Fruit fly (Drosophila melanogaster) whole organism, pupa: Measurements from ENCODE around the gene CG32811.
A peak's percentile ranks its signal among the peaks of the same experiment; 100 is the strongest.

ENCODE experiments used
- CG10348 ChIP-seq: fragments of 200-800 bp; sonication (Bioruptor generic); IDR thresholded peaks from 2 replicates; pipeline ENCODE4 v1.3.6; 2022; ENCODE audit warnings: missing biosample characterization, missing genetic modification characterization
- CG12605 ChIP-seq: fragments of 200-800 bp; sonication (Bioruptor generic); IDR thresholded peaks from 2 replicates; pipeline ENCODE4 v1.3.6; 2022; ENCODE audit warnings: missing biosample characterization, missing genetic modification characterization
- CG13204 ChIP-seq: fragments of 200-800 bp; sonication (Bioruptor generic); optimal IDR thresholded peaks from 2 replicates; lab custom pipeline; 2018; ENCODE audit warnings: missing biosample characterization, mild to moderate bottlenecking, missing genetic modification characterization, moderate library complexity
- CG14655 ChIP-seq: fragments of 200-800 bp; sonication (Bioruptor generic); optimal IDR thresholded peaks from 3 replicates; lab custom pipeline; 2017; ENCODE audit warnings: mild to moderate bottlenecking, missing biosample characterization, missing genetic modification reagents, missing genetic modification characterization
- CG15710 ChIP-seq: fragments of 200-800 bp; sonication (Bioruptor generic); optimal IDR thresholded peaks from 2 replicates; lab custom pipeline; 2018; ENCODE audit warnings: missing biosample characterization, mild to moderate bottlenecking, missing genetic modification characterization, moderate library complexity
- CG17806 ChIP-seq: fragments of 200-800 bp; sonication (Bioruptor generic); optimal IDR thresholded peaks from 2 replicates; lab custom pipeline; 2018; ENCODE audit warnings: missing biosample characterization, mild to moderate bottlenecking, missing genetic modification characterization, moderate library complexity
- CG32121 ChIP-seq: fragments of 200-800 bp; sonication (Bioruptor generic); IDR thresholded peaks from 2 replicates; pipeline ENCODE4 v1.3.6; 2022; ENCODE audit warnings: missing biosample characterization, missing genetic modification characterization
- CG34367 ChIP-seq: fragments of 200-800 bp; sonication (Bioruptor generic); optimal IDR thresholded peaks from 2 replicates; lab custom pipeline; 2018; ENCODE audit warnings: missing biosample characterization, mild to moderate bottlenecking, missing genetic modification characterization
- CG4496 ChIP-seq: fragments of 200-800 bp; sonication (Bioruptor generic); IDR thresholded peaks from 3 replicates; pipeline ENCODE4 v1.3.6; 2022; ENCODE audit warnings: missing biosample characterization, missing genetic modification characterization
- CG8159 ChIP-seq: fragments of 200-800 bp; sonication (Bioruptor generic); optimal IDR thresholded peaks from 3 replicates; lab custom pipeline; 2018; ENCODE audit warnings: missing biosample characterization, mild to moderate bottlenecking, missing genetic modification characterization, moderate library complexity
- CG8301 ChIP-seq: fragments of 200-800 bp; sonication (Bioruptor generic); optimal IDR thresholded peaks from 2 replicates; lab custom pipeline; 2018; ENCODE audit warnings: missing biosample characterization, mild to moderate bottlenecking, missing genetic modification characterization
- CG9948 ChIP-seq: fragments of 200-800 bp; sonication (Bioruptor generic); optimal IDR thresholded peaks from 2 replicates; lab custom pipeline; 2018; ENCODE audit warnings: missing biosample characterization, mild to moderate bottlenecking, missing genetic modification characterization, moderate library complexity
- D1 ChIP-seq: fragments of 200-800 bp; sonication (Bioruptor generic); optimal IDR thresholded peaks from 2 replicates; lab custom pipeline; 2018; ENCODE audit warnings: missing biosample characterization, mild to moderate bottlenecking, missing genetic modification characterization, moderate library complexity
- EcR ChIP-seq: fragments of 200-800 bp; sonication (Bioruptor generic); optimal IDR thresholded peaks from 3 replicates; lab custom pipeline; 2019; ENCODE audit warnings: missing biosample characterization, missing genetic modification characterization, mild to moderate bottlenecking, moderate library complexity, missing genetic modification reagents
- Ets98B ChIP-seq: fragments of 200-800 bp; sonication (Bioruptor generic); IDR thresholded peaks from 2 replicates; pipeline ENCODE4 v1.3.6; 2022; ENCODE audit warnings: missing biosample characterization, missing genetic modification characterization
- Pif1A ChIP-seq: fragments of 200-800 bp; sonication (Bioruptor generic); optimal IDR thresholded peaks from 3 replicates; lab custom pipeline; 2016; ENCODE audit warnings: missing biosample characterization, missing genetic modification characterization
- Pif1B ChIP-seq: fragments of 200-800 bp; sonication (Bioruptor generic); optimal IDR thresholded peaks from 3 replicates; lab custom pipeline; 2016; ENCODE audit warnings: missing biosample characterization, missing genetic modification characterization
- Snoo ChIP-seq: fragments of 200-800 bp; sonication (Bioruptor generic); optimal IDR thresholded peaks from 3 replicates; lab custom pipeline; 2017; ENCODE audit warnings: missing biosample characterization, mild to moderate bottlenecking, missing genetic modification characterization, inconsistent platforms
- fd96Ca ChIP-seq: fragments of 200-800 bp; sonication (Bioruptor generic); IDR thresholded peaks from 3 replicates; pipeline ENCODE4 v1.3.6; 2022; ENCODE audit warnings: missing biosample characterization, missing genetic modification characterization
- gl ChIP-seq: fragments of 200-800 bp; sonication (Bioruptor generic); optimal IDR thresholded peaks from 2 replicates; lab custom pipeline; 2018; ENCODE audit warnings: missing biosample characterization, mild to moderate bottlenecking, missing genetic modification characterization
- rn ChIP-seq: fragments of 200-800 bp; sonication (Bioruptor generic); IDR thresholded peaks from 2 replicates; pipeline ENCODE4 v1.3.6; 2022; ENCODE audit warnings: missing biosample characterization, missing genetic modification characterization

Gene CG32811

dm6 chrX:1298287-1298686 lies at the start of gene CG32811:
CG32811 (minus strand) TSS chrX:1298387.
- TF ChIP-seq Ets98B (GFP tag; lab: Robert Waterston, UW) (no peak), rn (GFP tag; lab: Robert Waterston, UW) (no peak), CG13204 (GFP tag; lab: Kevin White, UChicago) (no peak), CG32121 (no peak), CG8159 (tag; lab: Kevin White, UChicago) (no peak), CG34367 (no peak)

dm6 chrX:1346833-1347232 lies 48.6 kb upstream of the CG32811 start:
- TF ChIP-seq CG8159 (tag; lab: Kevin White, UChicago) (no peak), CG32121 (no peak), CG9948 (no peak), Pif1B (GFP tag; lab: Kevin White, UChicago) (no peak), CG17806 (tag; lab: Kevin White, UChicago) (no peak), EcR (no peak), gl (tag; lab: Kevin White, UChicago) (no peak), Snoo (tag; lab: Kevin White, UChicago) (no peak), CG14655 (GFP tag; lab: Kevin White, UChicago) (no peak), fd96Ca (GFP tag; lab: Robert Waterston, UW) (no peak), D1 (tag; lab: Kevin White, UChicago) (no peak)

- TF ChIP-seq CG8159 (tag; lab: Kevin White, UChicago) (no peak), fd96Ca (GFP tag; lab: Robert Waterston, UW) (no peak), CG8301 (no peak), CG9948 (no peak), CG15710 (tag; lab: Kevin White, UChicago) (no peak), CG12605 (GFP tag; lab: Robert Waterston, UW) (no peak), CG14655 (GFP tag; lab: Kevin White, UChicago) (no peak)
Observed at dm6 chrX:1346256-1346655, 48.1 kb upstream of the CG32811 start, which contains the start of gene Tsp2A. Tsp2A (plus strand) TSS chrX:1346553.

DNA sequence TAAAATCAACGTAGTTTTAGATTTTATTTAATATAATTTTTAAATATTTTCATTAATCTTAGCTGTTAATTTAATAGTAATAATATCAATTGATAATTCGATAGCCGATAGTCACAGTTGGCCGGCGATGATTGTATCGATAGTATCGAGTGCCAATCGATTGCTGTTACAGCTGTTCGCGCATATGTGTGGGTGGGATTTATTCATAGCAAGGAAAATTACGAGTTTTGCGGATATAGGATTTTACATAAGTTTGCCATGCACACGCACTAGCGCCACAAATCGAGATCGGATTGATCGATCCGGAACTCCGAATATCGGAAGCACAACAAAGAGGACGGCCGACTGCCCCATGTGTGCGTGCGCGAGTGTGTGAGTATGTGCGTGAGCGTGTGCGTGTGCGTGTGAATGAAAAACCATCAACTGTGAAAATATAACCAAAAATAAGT lies 43.8 kb upstream of the CG32811 start, which contains the start of gene Naa30A:
Gene Naa30A (plus strand): TSS at position 163 of the 449 bp plus-strand sequence.
- TF ChIP-seq CG8159 (tag; lab: Kevin White, UChicago) (peak; percentile 8), Ets98B (GFP tag; lab: Robert Waterston, UW) (no peak), CG34367 (no peak), CG13204 (GFP tag; lab: Kevin White, UChicago) (no peak), Pif1A (GFP tag; lab: Kevin White, UChicago) (no peak), CG15710 (tag; lab: Kevin White, UChicago) (no peak), Snoo (tag; lab: Kevin White, UChicago) (no peak), CG32121 (no peak)

DNA sequence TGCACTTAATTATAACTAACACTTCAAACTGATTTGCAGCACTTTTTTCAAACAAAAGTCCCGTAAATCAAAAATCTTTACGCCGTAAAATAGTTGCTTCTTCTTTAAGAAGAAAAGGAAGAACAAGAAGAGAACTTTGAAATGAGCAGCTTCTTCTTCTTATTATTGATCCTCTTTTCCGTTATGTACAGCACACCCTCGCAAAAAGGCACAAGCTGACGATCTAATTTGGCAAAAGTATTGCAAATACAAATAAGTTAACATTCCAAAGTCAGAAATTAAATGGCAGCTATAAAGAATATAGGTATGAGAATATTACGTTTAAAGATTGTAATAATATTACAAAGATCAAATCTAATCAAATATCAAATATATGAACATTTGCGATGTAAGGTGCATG lies 43.3 kb upstream of the CG32811 start, which contains the start of gene CG11409:
Gene CG11409 (minus strand): TSS at position 60 of the 400 bp plus-strand sequence.
- TF ChIP-seq CG34367 = no peak
- no peak for TF ChIP-seq Pif1A (GFP tag; lab: Kevin White, UChicago)
- no peak for TF ChIP-seq CG17806 (tag; lab: Kevin White, UChicago)
- TF ChIP-seq CG14655 (GFP tag; lab: Kevin White, UChicago) = no peak
- TF ChIP-seq D1 (tag; lab: Kevin White, UChicago) = no peak
- TF ChIP-seq Ets98B (GFP tag; lab: Robert Waterston, UW) = no peak
- TF ChIP-seq CG13204 (GFP tag; lab: Kevin White, UChicago) = no peak
- no peak for TF ChIP-seq CG9948
- no peak for TF ChIP-seq gl (tag; lab: Kevin White, UChicago)
- TF ChIP-seq Pif1B (GFP tag; lab: Kevin White, UChicago) = no peak
- no peak for TF ChIP-seq CG8159 (tag; lab: Kevin White, UChicago)
- no peak for TF ChIP-seq CG10348 (GFP tag; lab: Robert Waterston, UW)
- no peak for TF ChIP-seq CG15710 (tag; lab: Kevin White, UChicago)
- no peak for TF ChIP-seq CG12605 (GFP tag; lab: Robert Waterston, UW)
- no peak for TF ChIP-seq CG32121
- TF ChIP-seq Snoo (tag; lab: Kevin White, UChicago) = no peak
- no peak for TF ChIP-seq rn (GFP tag; lab: Robert Waterston, UW)
- TF ChIP-seq CG4496 (GFP tag; lab: Robert Waterston, UW) = no peak
- no peak for TF ChIP-seq CG8301

- peak; percentile 56; the same call in 1 of the 2 replicates for TF ChIP-seq Ets98B (GFP tag; lab: Robert Waterston, UW)
- no peak for TF ChIP-seq CG8159 (tag; lab: Kevin White, UChicago)
- TF ChIP-seq EcR = peak; percentile 56
- TF ChIP-seq gl (tag; lab: Kevin White, UChicago) = no peak
- no peak for TF ChIP-seq CG14655 (GFP tag; lab: Kevin White, UChicago)
- peak; percentile 76 for TF ChIP-seq CG13204 (GFP tag; lab: Kevin White, UChicago)
- no peak for TF ChIP-seq CG8301
- 0 out of 2 replicates have a peak, but pooled peaks have one; percentile 10 for TF ChIP-seq CG32121
- no peak for TF ChIP-seq rn (GFP tag; lab: Robert Waterston, UW)
- TF ChIP-seq fd96Ca (GFP tag; lab: Robert Waterston, UW) = 0 out of 3 replicates have a peak, but pooled peaks have one; percentile 14
- TF ChIP-seq, all 21 proteins: peak for 5
Observed at dm6 chrX:1337998-1338397, 39.8 kb upstream of the CG32811 start.
